Worm (Caenorhabditis elegans) whole organism, L4/young adult: ENCODE results near the gene tba-4.

Source experiments
- W03F9.2 ChIP-seq: fragments of 150-350 bp; optimal IDR thresholded peaks from 2 replicates; lab custom pipeline; 2014; ENCODE audit warnings: missing biosample characterization, missing genetic modification characterization
- dao-5 ChIP-seq: sonication (generic microtip); optimal IDR thresholded peaks from 2 replicates; lab custom pipeline; 2016; ENCODE audit warnings: missing genotype, missing genetic modification characterization, moderate library complexity, missing compliant biosample characterization
- him-1 ChIP-seq: sonication (generic microtip); optimal IDR thresholded peaks from 2 replicates; lab custom pipeline; 2016; ENCODE audit warnings: missing genotype, missing genetic modification reagents, missing genetic modification characterization, missing compliant biosample characterization

Gene tba-4

DNA sequence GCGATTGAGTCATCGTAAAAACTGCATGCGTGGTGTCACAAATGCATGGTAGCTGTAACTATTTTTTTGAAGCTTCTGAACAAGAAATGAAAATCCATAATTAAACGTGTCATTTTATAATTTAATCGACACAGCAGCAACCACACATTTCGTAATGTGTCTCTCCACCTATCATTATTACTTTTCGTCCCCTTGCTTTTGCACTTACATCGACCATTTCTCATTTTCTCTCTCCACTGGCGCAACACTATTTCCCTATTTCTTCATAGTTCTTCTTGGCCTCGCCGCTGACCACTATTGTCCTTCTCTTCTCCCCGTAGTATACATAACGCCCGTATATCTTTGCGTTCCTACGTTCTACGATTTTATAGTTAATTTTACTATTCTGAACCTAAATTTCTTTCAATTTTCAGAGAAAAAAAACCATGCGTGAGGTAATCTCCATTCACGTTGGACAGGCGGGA lies at the start of gene tba-4:
tba-4 (plus strand) TSS at position 414 of the 464 bp plus-strand sequence.
- TF ChIP-seq dao-5, result no peak
- no peak for TF ChIP-seq him-1 (tag; lab: Kevin White, UChicago)
- TF ChIP-seq W03F9.2 (tag; lab: Kevin White, UChicago), result no peak

ce11 chrII:10870698-10871097 lies 47.8 kb upstream of the tba-4 start:
- TF ChIP-seq W03F9.2 (tag; lab: Kevin White, UChicago), result no peak
- TF ChIP-seq him-1 (tag; lab: Kevin White, UChicago), result no peak
- TF ChIP-seq dao-5, result no peak

DNA sequence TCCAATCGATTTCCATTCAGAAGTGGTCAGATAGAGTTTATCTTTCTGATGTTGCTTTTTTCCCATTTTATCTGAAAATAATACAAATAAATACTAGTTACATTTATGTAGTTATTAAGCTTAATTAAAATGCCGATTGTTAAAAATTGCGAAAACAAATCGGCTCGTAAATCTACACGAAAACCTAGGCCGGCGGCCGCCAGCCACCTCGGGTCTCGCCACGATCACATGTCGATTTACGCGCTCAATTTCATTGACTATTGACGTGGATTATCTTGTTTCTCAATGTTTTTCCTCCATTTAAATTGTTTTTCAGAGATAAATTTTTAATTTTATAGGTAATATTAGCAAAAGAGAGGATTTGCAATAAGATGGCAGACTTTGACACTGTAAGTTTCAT lies 46.0 kb upstream of the tba-4 start, which contains the start of the genes cyn-4 and copz-1:
cyn-4 (minus strand) TSS at position 71 of the 400 bp plus-strand sequence.
copz-1 (plus strand) TSS at position 339 of the 400 bp plus-strand sequence.
- TF ChIP-seq him-1 (tag; lab: Kevin White, UChicago) (peak; percentile 24), dao-5 (no peak), W03F9.2 (tag; lab: Kevin White, UChicago) (peak; percentile 80)

DNA sequence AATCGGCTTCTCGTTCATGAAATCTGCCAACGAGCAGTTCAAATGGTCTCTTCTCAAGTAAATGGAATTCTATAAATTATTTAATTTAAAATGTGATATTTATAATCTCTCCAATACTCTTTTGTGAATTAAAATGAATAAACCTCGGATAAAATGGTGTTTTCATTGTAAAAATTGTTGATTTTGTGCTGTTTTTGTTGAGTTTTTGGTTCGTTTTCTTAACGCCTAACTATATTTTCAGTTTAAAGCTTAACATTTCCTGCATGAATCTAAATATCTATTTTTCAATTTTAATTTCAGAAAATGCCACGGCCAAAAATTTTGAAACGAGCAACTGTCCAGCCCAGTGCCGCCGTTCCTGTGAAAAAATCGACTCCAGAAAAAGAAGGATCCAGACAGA lies 44.9 kb upstream of the tba-4 start, which contains the start of gene orc-2:
orc-2 (plus strand) TSS at position 301 of the 400 bp plus-strand sequence.
- no peak for TF ChIP-seq W03F9.2 (tag; lab: Kevin White, UChicago)
- no peak for TF ChIP-seq dao-5
- no peak for TF ChIP-seq him-1 (tag; lab: Kevin White, UChicago)

ce11 chrII:10880625-10881024 lies 37.9 kb upstream of the tba-4 start, which contains the start of gene lurp-1:
TSS of gene lurp-1 (plus strand) at chrII:10880925.
- TF ChIP-seq W03F9.2 (tag; lab: Kevin White, UChicago) (no peak), dao-5 (no peak), him-1 (tag; lab: Kevin White, UChicago) (no peak)

DNA sequence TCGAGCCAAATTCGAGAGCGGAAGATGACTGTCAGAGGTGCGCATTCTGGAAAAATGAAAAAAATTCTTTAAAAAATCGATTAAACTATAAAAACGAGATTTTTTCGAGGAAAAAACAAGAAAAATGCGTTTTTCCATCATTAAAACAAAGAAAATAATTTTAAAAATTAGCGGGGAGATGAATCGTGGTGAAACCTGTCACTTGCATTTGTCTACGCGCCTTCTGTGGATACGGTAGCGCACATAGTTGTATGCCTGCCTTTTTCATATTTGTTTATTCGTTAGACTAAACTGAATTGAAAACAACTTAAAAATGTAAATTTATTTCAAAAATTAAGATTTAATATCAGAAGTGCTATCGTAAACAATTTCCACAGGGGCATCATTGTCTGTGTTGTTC lies 34.1 kb upstream of the tba-4 start, which contains the start of gene egg-3:
egg-3 (minus strand) TSS at position 46 of the 400 bp plus-strand sequence.
- TF ChIP-seq dao-5 (no peak), him-1 (tag; lab: Kevin White, UChicago) (no peak), W03F9.2 (tag; lab: Kevin White, UChicago) (no peak)

DNA sequence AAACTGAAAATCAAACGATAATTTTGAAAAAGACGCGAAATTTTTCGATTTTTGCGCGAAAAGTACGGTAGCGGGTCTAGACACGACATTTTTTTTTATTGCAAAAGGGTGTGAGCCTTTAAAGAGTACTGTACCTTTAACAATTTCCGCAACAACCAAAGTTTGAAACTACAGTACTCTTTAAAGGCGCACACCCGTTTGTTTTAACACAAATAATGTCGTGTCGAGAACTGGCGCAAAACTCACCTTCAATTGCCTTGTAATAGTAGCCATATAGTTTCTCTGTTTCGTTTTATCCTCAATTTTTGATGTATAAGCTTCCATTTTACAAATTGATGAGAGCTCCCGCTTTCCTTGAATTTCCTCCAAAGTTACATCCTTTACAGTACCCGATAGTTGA lies 33.3 kb upstream of the tba-4 start:
- TF ChIP-seq W03F9.2 (tag; lab: Kevin White, UChicago), result no peak
- TF ChIP-seq dao-5, result no peak
- no peak for TF ChIP-seq him-1 (tag; lab: Kevin White, UChicago)

ce11 chrII:10885868-10886514 lies 32.5 kb upstream of the tba-4 start, which contains the start of gene F44F4.3:
TSS of gene F44F4.3 (minus strand) at chrII:10885918.
- TF ChIP-seq him-1 (tag; lab: Kevin White, UChicago), result no peak
- TF ChIP-seq dao-5, result no peak
- TF ChIP-seq W03F9.2 (tag; lab: Kevin White, UChicago), result no peak

DNA sequence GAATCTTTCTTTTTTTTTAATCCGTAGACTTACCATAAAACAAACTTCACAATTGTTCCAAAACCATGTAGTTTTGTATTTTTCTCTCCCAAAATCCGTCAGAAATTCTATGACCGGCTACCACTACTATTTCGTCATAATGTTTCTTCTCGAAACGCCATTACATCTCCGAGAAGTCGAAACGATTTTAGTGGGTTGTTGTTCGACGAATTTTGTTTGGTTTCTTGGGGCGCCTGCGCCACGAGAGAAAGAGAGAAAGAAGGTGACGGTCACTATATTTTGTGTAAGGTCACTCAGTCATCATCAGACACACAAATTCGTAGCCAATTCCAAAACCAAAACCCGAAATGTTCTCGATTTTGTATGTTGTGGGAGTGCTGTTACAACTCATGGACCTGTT lies 31.4 kb upstream of the tba-4 start:
- no peak for TF ChIP-seq W03F9.2 (tag; lab: Kevin White, UChicago)
- no peak for TF ChIP-seq dao-5
- TF ChIP-seq him-1 (tag; lab: Kevin White, UChicago), result no peak

- TF ChIP-seq W03F9.2 (tag; lab: Kevin White, UChicago) (no peak), him-1 (tag; lab: Kevin White, UChicago) (no peak), dao-5 (no peak)
Observed at ce11 chrII:10888979-10889378, 29.5 kb upstream of the tba-4 start, which contains the start of gene ptr-8. TSS of gene ptr-8 (plus strand) at chrII:10889279.

- no peak for TF ChIP-seq dao-5
- no peak for TF ChIP-seq him-1 (tag; lab: Kevin White, UChicago)
- TF ChIP-seq W03F9.2 (tag; lab: Kevin White, UChicago), result no peak
Observed at ce11 chrII:10894996-10895395, 23.5 kb upstream of the tba-4 start, which contains the start of gene sra-10. TSS of gene sra-10 (minus strand) at chrII:10895096.

DNA sequence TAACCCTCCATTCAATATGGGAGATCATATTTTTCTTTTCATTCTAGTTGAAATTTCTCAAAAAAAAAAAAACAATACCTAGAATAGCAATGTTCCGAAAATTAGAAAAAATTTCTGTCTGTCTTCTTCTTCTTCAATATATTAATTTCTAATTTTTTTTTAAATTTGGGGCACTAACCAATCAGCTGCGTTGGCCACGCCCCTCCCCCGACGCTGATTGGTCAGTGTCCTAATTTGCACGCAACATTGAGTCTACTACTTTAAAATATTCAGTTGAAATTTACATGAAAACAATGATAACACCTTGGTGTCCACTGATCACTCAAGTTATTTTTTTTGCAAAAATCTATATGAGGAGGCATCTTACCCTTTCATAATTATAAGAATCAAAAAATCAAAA lies 22.5 kb upstream of the tba-4 start:
- no peak for TF ChIP-seq him-1 (tag; lab: Kevin White, UChicago)
- no peak for TF ChIP-seq W03F9.2 (tag; lab: Kevin White, UChicago)
- TF ChIP-seq dao-5, result no peak

ce11 chrII:10898998-10899397 lies 19.5 kb upstream of the tba-4 start:
- no peak for TF ChIP-seq W03F9.2 (tag; lab: Kevin White, UChicago)
- TF ChIP-seq him-1 (tag; lab: Kevin White, UChicago), result no peak
- no peak for TF ChIP-seq dao-5

DNA sequence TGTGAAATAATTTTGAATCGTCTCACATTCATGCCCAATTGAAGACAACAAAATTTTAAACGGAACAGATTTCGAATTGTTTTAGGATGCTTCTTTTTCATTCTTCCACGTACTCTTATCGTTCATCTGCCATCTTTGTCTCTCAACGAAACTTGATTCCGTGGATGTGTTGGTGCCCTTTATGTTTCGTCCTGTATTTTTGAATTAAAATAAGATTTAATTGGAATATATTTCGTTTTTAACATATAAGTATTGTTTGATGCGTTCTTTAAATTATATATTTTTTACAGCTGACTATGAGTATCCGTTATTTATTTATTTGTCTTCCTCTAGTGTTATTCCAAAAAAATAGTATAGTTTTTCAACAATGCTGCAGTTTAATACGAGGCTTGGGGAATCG lies 16.4 kb upstream of the tba-4 start, which contains the start of gene gly-1:
gly-1 (minus strand) TSS at position 101 of the 400 bp plus-strand sequence.
- TF ChIP-seq dao-5 (no peak), him-1 (tag; lab: Kevin White, UChicago) (no peak), W03F9.2 (tag; lab: Kevin White, UChicago) (no peak)
